Fruit fly (Drosophila melanogaster): ENCODE data around the gene CG46312.

The CG46312 gene

dm6 chrX:15991618-15992526 lies at the start of gene CG46312, which contains the start of the genes eIF5 and exd:
TSS of gene CG46312 (minus strand) at chrX:15991974.
TSS of gene eIF5 (minus strand) at chrX:15991974.
TSS of gene exd (plus strand) at chrX:15992468.
- TF ChIP-seq psq (optimal IDR thresholded peaks at IDR 0.05) (no peak), Dll (optimal IDR thresholded peaks at IDR 0.05) (no peak), usp (GFP tag; optimal IDR thresholded peaks at IDR 0.05) (no peak), pan (optimal IDR thresholded peaks at IDR 0.05) (no peak), CG8478 (optimal IDR thresholded peaks at IDR 0.05) (no peak), EcR (GFP tag; optimal IDR thresholded peaks at IDR 0.05) (no peak)

dm6 chrX:16008814-16009213 lies 17.0 kb upstream of the CG46312 start, which contains the start of gene Muc14A:
TSS of gene Muc14A (plus strand) at chrX:16009114.
- no peak for TF ChIP-seq EcR (GFP tag; optimal IDR thresholded peaks at IDR 0.05)
- no peak for TF ChIP-seq CG8478 (optimal IDR thresholded peaks at IDR 0.05)
- TF ChIP-seq pan (optimal IDR thresholded peaks at IDR 0.05), result no peak
- no peak for TF ChIP-seq Dll (optimal IDR thresholded peaks at IDR 0.05)
- TF ChIP-seq usp (GFP tag; optimal IDR thresholded peaks at IDR 0.05), result no peak

- no peak for TF ChIP-seq EcR (GFP tag; optimal IDR thresholded peaks at IDR 0.05)
- TF ChIP-seq psq (optimal IDR thresholded peaks at IDR 0.05), result no peak
- no peak for TF ChIP-seq CG8478 (optimal IDR thresholded peaks at IDR 0.05)
- no peak for TF ChIP-seq pan (optimal IDR thresholded peaks at IDR 0.05)
- TF ChIP-seq Dll (optimal IDR thresholded peaks at IDR 0.05), result no peak
- no peak for TF ChIP-seq usp (GFP tag; optimal IDR thresholded peaks at IDR 0.05)
Measured at dm6 chrX:16005551-16006197, 13.9 kb upstream of the CG46312 start, which contains the start of the genes vap and CG12698. TSS of gene vap (minus strand) at chrX:16005812. TSS of gene CG12698 (plus strand) at chrX:16006147.

- TF ChIP-seq Dll (optimal IDR thresholded peaks at IDR 0.05), result no peak
- TF ChIP-seq EcR (GFP tag; optimal IDR thresholded peaks at IDR 0.05), result no peak
- TF ChIP-seq psq (optimal IDR thresholded peaks at IDR 0.05), result no peak
Measured at dm6 chrX:16005066-16005465, 13.3 kb upstream of the CG46312 start.

- TF ChIP-seq usp (GFP tag; optimal IDR thresholded peaks at IDR 0.05), result no peak
- no peak for TF ChIP-seq EcR (GFP tag; optimal IDR thresholded peaks at IDR 0.05)
Measured at dm6 chrX:15996831-15997230, 5.1 kb upstream of the CG46312 start, which contains the start of gene CG8939. TSS of gene CG8939 (plus strand) at chrX:15997016.

- TF ChIP-seq CG8478 (optimal IDR thresholded peaks at IDR 0.05) (no peak), usp (GFP tag; optimal IDR thresholded peaks at IDR 0.05) (no peak), EcR (GFP tag; optimal IDR thresholded peaks at IDR 0.05) (no peak), Dll (optimal IDR thresholded peaks at IDR 0.05) (no peak)
Measured at dm6 chrX:15992527-15992897, 738 bp upstream of the CG46312 start.

- no peak for TF ChIP-seq CG8478 (optimal IDR thresholded peaks at IDR 0.05)
- TF ChIP-seq pan (optimal IDR thresholded peaks at IDR 0.05), result no peak
- TF ChIP-seq Dll (optimal IDR thresholded peaks at IDR 0.05), result no peak
- TF ChIP-seq psq (optimal IDR thresholded peaks at IDR 0.05), result no peak
- TF ChIP-seq usp (GFP tag; optimal IDR thresholded peaks at IDR 0.05), result no peak
- no peak for TF ChIP-seq EcR (GFP tag; optimal IDR thresholded peaks at IDR 0.05)
Measured at dm6 chrX:15989631-15990030, 2.1 kb downstream of the CG46312 start.

dm6 chrX:15986654-15987053 lies 5.1 kb downstream of the CG46312 start, which contains the start of gene ND-20:
TSS of gene ND-20 (minus strand) at chrX:15986808.
- TF ChIP-seq CG8478 (optimal IDR thresholded peaks at IDR 0.05), result no peak
- TF ChIP-seq pan (optimal IDR thresholded peaks at IDR 0.05), result no peak
- no peak for TF ChIP-seq usp (GFP tag; optimal IDR thresholded peaks at IDR 0.05)
- TF ChIP-seq EcR (GFP tag; optimal IDR thresholded peaks at IDR 0.05), result no peak
- no peak for TF ChIP-seq Dll (optimal IDR thresholded peaks at IDR 0.05)
- TF ChIP-seq psq (optimal IDR thresholded peaks at IDR 0.05), result no peak

- TF ChIP-seq usp (GFP tag; optimal IDR thresholded peaks at IDR 0.05) (no peak), psq (optimal IDR thresholded peaks at IDR 0.05) (no peak), pan (optimal IDR thresholded peaks at IDR 0.05) (no peak), Dll (optimal IDR thresholded peaks at IDR 0.05) (no peak), EcR (GFP tag; optimal IDR thresholded peaks at IDR 0.05) (no peak), CG8478 (optimal IDR thresholded peaks at IDR 0.05) (no peak)
Measured at dm6 chrX:15983501-15983900, 8.3 kb downstream of the CG46312 start, which contains the start of gene Slc25A46a. TSS of gene Slc25A46a (plus strand) at chrX:15983772.

- TF ChIP-seq pan (optimal IDR thresholded peaks at IDR 0.05), result no peak
- TF ChIP-seq EcR (GFP tag; optimal IDR thresholded peaks at IDR 0.05), result no peak
- TF ChIP-seq usp (GFP tag; optimal IDR thresholded peaks at IDR 0.05), result no peak
- no peak for TF ChIP-seq Dll (optimal IDR thresholded peaks at IDR 0.05)
- TF ChIP-seq CG8478 (optimal IDR thresholded peaks at IDR 0.05), result no peak
- TF ChIP-seq psq (optimal IDR thresholded peaks at IDR 0.05), result no peak
Measured at dm6 chrX:15982844-15983243, 8.9 kb downstream of the CG46312 start, which contains the start of gene Cep164. TSS of gene Cep164 (minus strand) at chrX:15982944.

- TF ChIP-seq psq (optimal IDR thresholded peaks at IDR 0.05), result no peak
- no peak for TF ChIP-seq EcR (GFP tag; optimal IDR thresholded peaks at IDR 0.05)
- no peak for TF ChIP-seq Dll (optimal IDR thresholded peaks at IDR 0.05)
Measured at dm6 chrX:15976568-15976967, 15.2 kb downstream of the CG46312 start, which contains the start of gene CG42766. TSS of gene CG42766 (plus strand) at chrX:15976868.

- TF ChIP-seq psq (optimal IDR thresholded peaks at IDR 0.05) (no peak), Dll (optimal IDR thresholded peaks at IDR 0.05) (no peak), usp (GFP tag; optimal IDR thresholded peaks at IDR 0.05) (no peak), CG8478 (optimal IDR thresholded peaks at IDR 0.05) (no peak), EcR (GFP tag; optimal IDR thresholded peaks at IDR 0.05) (no peak), pan (optimal IDR thresholded peaks at IDR 0.05) (no peak)
Measured at dm6 chrX:15974125-15974524, 17.6 kb downstream of the CG46312 start, which contains the start of gene Or13a. TSS of gene Or13a (plus strand) at chrX:15974425.
